Worm (Caenorhabditis elegans): Measurements from ENCODE around the gene C27H6.8.

ce11 chrV:9984821-9985220, 2.8 kb downstream of the C27H6.8 start:
- no peak for TF ChIP-seq pes-1 (GFP tag; IDR thresholded peaks at IDR 0.05)
- no peak for TF ChIP-seq aly-1 (tag; optimal IDR thresholded peaks at IDR 0.05)
- TF ChIP-seq ama-1 (optimal IDR thresholded peaks at IDR 0.05): no peak
- no peak for TF ChIP-seq F13C5.2 (tag; optimal IDR thresholded peaks at IDR 0.05)
- TF ChIP-seq sea-1 (GFP tag; conservative IDR thresholded peaks at IDR 0.05): no peak
- no peak for TF ChIP-seq B0310.2 (tag; optimal IDR thresholded peaks at IDR 0.05)
- TF ChIP-seq hmg-4 (GFP tag; optimal IDR thresholded peaks at IDR 0.05): no peak
- TF ChIP-seq ceh-36 (tag; optimal IDR thresholded peaks at IDR 0.05): no peak
- no peak for TF ChIP-seq ets-7 (tag; optimal IDR thresholded peaks at IDR 0.05)
- TF ChIP-seq hmbx-1 (tag; optimal IDR thresholded peaks at IDR 0.05): no peak
- TF ChIP-seq ceh-13 (GFP tag; optimal IDR thresholded peaks at IDR 0.05): no peak

Measured in whole organism, early embryonic.